Fruit fly (Drosophila melanogaster): Measurements from ENCODE around the gene CG31949.

- TF ChIP-seq pan (optimal IDR thresholded peaks at IDR 0.05) (no peak), h (GFP tag; optimal IDR thresholded peaks at IDR 0.05) (no peak), br (GFP tag; optimal IDR thresholded peaks at IDR 0.05) (no peak), dsf (GFP tag; optimal IDR thresholded peaks at IDR 0.05; ENCODE audit: borderline replicate concordance) (no peak), brk (GFP tag; optimal IDR thresholded peaks at IDR 0.05) (no peak), lola (GFP tag; optimal IDR thresholded peaks at IDR 0.05) (no peak), CG32264 (GFP tag; optimal IDR thresholded peaks at IDR 0.05) (no peak)
Measured at dm6 chr2L:2299803-2300202, at the start of gene CG31949.
